Fruit fly (Drosophila melanogaster) whole organism, embryonic: ENCODE measurements around the gene twe.
A peak's percentile ranks its signal among the peaks of the same experiment; 100 is the strongest.

Experiments
- Asciz ChIP-seq: fragments of 200-800 bp; sonication (Bioruptor generic); optimal IDR thresholded peaks from 2 replicates; lab custom pipeline; 2017; ENCODE audit warnings: missing biosample characterization, mild to moderate bottlenecking, missing genetic modification characterization, missing genetic modification reagents
- CG10274 ChIP-seq: fragments of 200-800 bp; sonication (Bioruptor generic); optimal IDR thresholded peaks from 3 replicates; lab custom pipeline; 2017; ENCODE audit warnings: missing biosample characterization, mild to moderate bottlenecking, missing genetic modification characterization
- CG12071 ChIP-seq: fragments of 200-800 bp; sonication (Bioruptor generic); optimal IDR thresholded peaks from 3 replicates; lab custom pipeline; 2018; ENCODE audit warnings: missing biosample characterization, mild to moderate bottlenecking, missing genetic modification characterization
- CG12104 ChIP-seq: fragments of 200-800 bp; sonication (Bioruptor generic); optimal IDR thresholded peaks from 3 replicates; lab custom pipeline; 2016; ENCODE audit warnings: missing biosample characterization, missing genetic modification characterization
- CG13287 ChIP-seq: fragments of 200-800 bp; sonication (Bioruptor generic); IDR thresholded peaks from 2 replicates; pipeline ENCODE4 v1.3.6; 2022; ENCODE audit warnings: missing biosample characterization, missing genetic modification characterization; ENCODE audit not compliant: partially characterized antibody
- CG15011 ChIP-seq: fragments of 200-800 bp; sonication (Bioruptor generic); optimal IDR thresholded peaks from 3 replicates; lab custom pipeline; 2018; ENCODE audit warnings: missing biosample characterization, mild to moderate bottlenecking, missing genetic modification characterization
- CG1603 ChIP-seq: fragments of 200-800 bp; sonication (Bioruptor generic); optimal IDR thresholded peaks from 2 replicates; lab custom pipeline; 2019; ENCODE audit warnings: missing biosample characterization, mild to moderate bottlenecking, missing genetic modification characterization, moderate library complexity
- CG18011 ChIP-seq: fragments of 200-800 bp; sonication (Bioruptor generic); optimal IDR thresholded peaks from 2 replicates; lab custom pipeline; 2017; ENCODE audit warnings: missing biosample characterization, missing genetic modification characterization, mild to moderate bottlenecking, moderate library complexity, missing genotype
- CG18262 ChIP-seq: fragments of 200-800 bp; optimal IDR thresholded peaks from 3 replicates; lab custom pipeline; 2019; ENCODE audit warnings: missing biosample characterization, mild to moderate bottlenecking, missing genetic modification characterization, moderate library complexity
- CG18764 ChIP-seq: fragments of 200-800 bp; sonication (Bioruptor generic); optimal IDR thresholded peaks from 3 replicates; lab custom pipeline; 2016; ENCODE audit warnings: missing biosample characterization, missing genetic modification characterization
- CG2199 ChIP-seq: fragments of 200-800 bp; sonication (Bioruptor generic); IDR thresholded peaks from 3 replicates; pipeline ENCODE4 v1.3.6; 2022; ENCODE audit warnings: missing biosample characterization, missing genetic modification characterization
- CG2678 ChIP-seq: fragments of 200-800 bp; sonication (Bioruptor generic); optimal IDR thresholded peaks from 3 replicates; lab custom pipeline; 2019; ENCODE audit warnings: missing biosample characterization, mild to moderate bottlenecking, missing genetic modification characterization, moderate library complexity
- CG31365 ChIP-seq: fragments of 200-800 bp; sonication (Bioruptor generic); optimal IDR thresholded peaks from 2 replicates; lab custom pipeline; 2018; ENCODE audit warnings: missing biosample characterization, mild to moderate bottlenecking, missing genetic modification characterization
- CG3838 ChIP-seq: fragments of 200-800 bp; sonication (Bioruptor generic); optimal IDR thresholded peaks from 3 replicates; lab custom pipeline; 2016; ENCODE audit warnings: missing biosample characterization, missing genetic modification characterization
- CG7745 ChIP-seq: fragments of 200-800 bp; sonication (Bioruptor generic); optimal IDR thresholded peaks from 2 replicates; lab custom pipeline; 2018; ENCODE audit warnings: missing biosample characterization, mild to moderate bottlenecking, missing genetic modification characterization, moderate library complexity
- CG7963 ChIP-seq: fragments of 200-800 bp; sonication (Bioruptor generic); IDR thresholded peaks from 3 replicates; pipeline ENCODE4 v1.3.6; 2022; ENCODE audit warnings: missing biosample characterization, missing genetic modification characterization; ENCODE audit not compliant: partially characterized antibody
- CG8944 ChIP-seq: fragments of 200-800 bp; sonication (Bioruptor generic); optimal IDR thresholded peaks from 3 replicates; lab custom pipeline; 2016; ENCODE audit warnings: missing biosample characterization, missing genetic modification characterization
- CG9609 ChIP-seq: fragments of 200-800 bp; sonication (Bioruptor generic); optimal IDR thresholded peaks from 3 replicates; lab custom pipeline; 2016; ENCODE audit warnings: missing biosample characterization, missing genetic modification characterization
- D ChIP-seq, 2 experiments: fragments of 200-800 bp in 1 of 2; fragments of >200 bp in 1 of 2; sonication (Bioruptor generic) in 1 of 2; optimal IDR thresholded peaks; 2 replicates in 1 of 2; 3 replicates in 1 of 2; lab custom pipeline; 2017; ENCODE audit warnings: mild to moderate bottlenecking in 1 of 2, missing biosample characterization in 1 of 2, missing genetic modification characterization in 1 of 2, missing genetic modification reagents in 1 of 2
- Dek ChIP-seq: fragments of 200-800 bp; sonication (Bioruptor generic); optimal IDR thresholded peaks from 3 replicates; lab custom pipeline; 2019; ENCODE audit warnings: missing biosample characterization, mild to moderate bottlenecking, missing genetic modification characterization, moderate library complexity
- Dll ChIP-seq: fragments of 200-800 bp; sonication (Bioruptor generic); IDR thresholded peaks from 4 replicates; pipeline ENCODE4 v1.3.6; 2022; ENCODE audit warnings: missing biosample characterization, missing genetic modification characterization; ENCODE audit not compliant: partially characterized antibody
- Doc3 ChIP-seq: fragments of 200-800 bp; sonication (Bioruptor generic); IDR thresholded peaks from 3 replicates; pipeline ENCODE4 v1.3.6; 2022; ENCODE audit warnings: missing biosample characterization, missing genetic modification characterization; ENCODE audit not compliant: partially characterized antibody
- Eip74EF ChIP-seq, 2 experiments: fragments of 200-800 bp in 1 of 2; fragments of >200 bp in 1 of 2; sonication (Bioruptor generic) in 1 of 2; optimal IDR thresholded peaks; 2 replicates each; lab custom pipeline; 2017 to 2019; ENCODE audit warnings: missing biosample characterization in 2 of 2, missing genetic modification characterization in 2 of 2, mild to moderate bottlenecking in 1 of 2, moderate library complexity in 1 of 2
- Fer3 ChIP-seq: fragments of 200-800 bp; sonication (Bioruptor generic); optimal IDR thresholded peaks from 2 replicates; lab custom pipeline; 2018; ENCODE audit warnings: missing biosample characterization, mild to moderate bottlenecking, missing genetic modification characterization, moderate library complexity
- Hey ChIP-seq: fragments of 200-800 bp; sonication (Bioruptor generic); optimal IDR thresholded peaks from 3 replicates; lab custom pipeline; 2018; ENCODE audit warnings: missing biosample characterization, mild to moderate bottlenecking, missing genetic modification characterization
- Hsf ChIP-seq: fragments of 200-800 bp; sonication (Bioruptor generic); optimal IDR thresholded peaks from 3 replicates; lab custom pipeline; 2016; ENCODE audit warnings: missing biosample characterization, missing genetic modification characterization
- Mes4 ChIP-seq: fragments of 200-800 bp; sonication (Bioruptor generic); optimal IDR thresholded peaks from 2 replicates; lab custom pipeline; 2016; ENCODE audit warnings: missing biosample characterization, missing genetic modification characterization
- Myb ChIP-seq: fragments of 200-800 bp; sonication (Bioruptor generic); optimal IDR thresholded peaks from 2 replicates; lab custom pipeline; 2016; ENCODE audit warnings: missing biosample characterization, missing genetic modification characterization
- NFAT ChIP-seq: fragments of 200-800 bp; sonication (Bioruptor generic); IDR thresholded peaks from 2 replicates; pipeline ENCODE4 v1.3.6; 2022; ENCODE audit warnings: missing biosample characterization, missing genetic modification characterization
- Neu2 ChIP-seq: fragments of 200-800 bp; sonication (Bioruptor generic); optimal IDR thresholded peaks from 3 replicates; lab custom pipeline; 2016; ENCODE audit warnings: missing biosample characterization, missing genetic modification characterization, borderline replicate concordance
- Ravus ChIP-seq: fragments of 200-800 bp; sonication (Bioruptor generic); IDR thresholded peaks from 2 replicates; pipeline ENCODE4 v1.3.6; 2022; ENCODE audit warnings: missing biosample characterization, missing genetic modification characterization
- Spps ChIP-seq: fragments of 200-800 bp; sonication (Bioruptor generic); optimal IDR thresholded peaks from 2 replicates; lab custom pipeline; 2018; ENCODE audit warnings: missing biosample characterization, mild to moderate bottlenecking, missing genetic modification characterization
- Taf1 ChIP-seq: fragments of 200-800 bp; sonication (Bioruptor generic); IDR thresholded peaks from 2 replicates; pipeline ENCODE4 v1.3.6; 2022; ENCODE audit warnings: missing biosample characterization, missing genetic modification characterization
- ab ChIP-seq: fragments of 200-800 bp; sonication (Bioruptor generic); optimal IDR thresholded peaks from 2 replicates; lab custom pipeline; 2016; ENCODE audit warnings: missing biosample characterization, missing genetic modification characterization
- abd-A ChIP-seq: fragments of 200-800 bp; sonication (Bioruptor generic); optimal IDR thresholded peaks from 3 replicates; lab custom pipeline; 2019; ENCODE audit warnings: missing biosample characterization, mild to moderate bottlenecking, missing genetic modification characterization, moderate library complexity
- chm ChIP-seq: fragments of 200-800 bp; sonication (Bioruptor generic); IDR thresholded peaks from 2 replicates; pipeline ENCODE4 v1.3.6; 2022; ENCODE audit warnings: missing biosample characterization, missing genetic modification characterization
- dm ChIP-seq: fragments of 200-800 bp; sonication (Bioruptor generic); optimal IDR thresholded peaks from 3 replicates; lab custom pipeline; 2016; ENCODE audit warnings: missing biosample characterization, missing genetic modification characterization
- fru ChIP-seq: fragments of >200 bp; optimal IDR thresholded peaks from 2 replicates; lab custom pipeline; 2017
- her ChIP-seq: fragments of 200-800 bp; sonication (Bioruptor generic); optimal IDR thresholded peaks from 2 replicates; lab custom pipeline; 2016; ENCODE audit warnings: missing biosample characterization, missing genetic modification characterization
- klu ChIP-seq: fragments of 200-800 bp; sonication (Bioruptor generic); IDR thresholded peaks from 2 replicates; pipeline ENCODE4 v1.3.6; 2022; ENCODE audit warnings: missing biosample characterization, missing genetic modification characterization
- lbe ChIP-seq: fragments of 200-800 bp; sonication (Bioruptor generic); optimal IDR thresholded peaks from 2 replicates; lab custom pipeline; 2016; ENCODE audit warnings: missing biosample characterization, mild to moderate bottlenecking, missing genetic modification characterization
- onecut ChIP-seq: fragments of 200-800 bp; sonication (Bioruptor generic); IDR thresholded peaks from 2 replicates; pipeline ENCODE4 v1.3.6; 2022; ENCODE audit warnings: missing biosample characterization, missing genetic modification characterization
- pnt ChIP-seq: fragments of 200-800 bp; sonication (Bioruptor generic); optimal IDR thresholded peaks from 3 replicates; lab custom pipeline; 2016; ENCODE audit warnings: missing biosample characterization, missing genetic modification characterization
- pzg ChIP-seq: fragments of 200-800 bp; sonication (Bioruptor generic); optimal IDR thresholded peaks from 3 replicates; lab custom pipeline; 2018; ENCODE audit warnings: missing biosample characterization, mild to moderate bottlenecking, missing genetic modification characterization, moderate library complexity
- repo ChIP-seq: fragments of 200-800 bp; sonication (Bioruptor generic); optimal IDR thresholded peaks from 2 replicates; lab custom pipeline; 2016; ENCODE audit warnings: missing biosample characterization, missing genetic modification characterization
- salm ChIP-seq: fragments of 200-800 bp; sonication (Bioruptor generic); optimal IDR thresholded peaks from 2 replicates; lab custom pipeline; 2018; ENCODE audit warnings: missing biosample characterization, mild to moderate bottlenecking, missing genetic modification characterization
- sens ChIP-seq: fragments of 200-800 bp; sonication (Bioruptor generic); peaks from one replicate; lab custom pipeline; 2016; ENCODE audit warnings: missing biosample characterization, missing genetic modification characterization
- yki ChIP-seq: fragments of >200 bp; optimal IDR thresholded peaks from 3 replicates; lab custom pipeline; 2018
- zfh1 ChIP-seq: fragments of 200-800 bp; sonication (Bioruptor generic); IDR thresholded peaks from 3 replicates; pipeline ENCODE4 v1.3.6; 2022; ENCODE audit warnings: missing biosample characterization, missing genetic modification characterization

The twe gene

DNA sequence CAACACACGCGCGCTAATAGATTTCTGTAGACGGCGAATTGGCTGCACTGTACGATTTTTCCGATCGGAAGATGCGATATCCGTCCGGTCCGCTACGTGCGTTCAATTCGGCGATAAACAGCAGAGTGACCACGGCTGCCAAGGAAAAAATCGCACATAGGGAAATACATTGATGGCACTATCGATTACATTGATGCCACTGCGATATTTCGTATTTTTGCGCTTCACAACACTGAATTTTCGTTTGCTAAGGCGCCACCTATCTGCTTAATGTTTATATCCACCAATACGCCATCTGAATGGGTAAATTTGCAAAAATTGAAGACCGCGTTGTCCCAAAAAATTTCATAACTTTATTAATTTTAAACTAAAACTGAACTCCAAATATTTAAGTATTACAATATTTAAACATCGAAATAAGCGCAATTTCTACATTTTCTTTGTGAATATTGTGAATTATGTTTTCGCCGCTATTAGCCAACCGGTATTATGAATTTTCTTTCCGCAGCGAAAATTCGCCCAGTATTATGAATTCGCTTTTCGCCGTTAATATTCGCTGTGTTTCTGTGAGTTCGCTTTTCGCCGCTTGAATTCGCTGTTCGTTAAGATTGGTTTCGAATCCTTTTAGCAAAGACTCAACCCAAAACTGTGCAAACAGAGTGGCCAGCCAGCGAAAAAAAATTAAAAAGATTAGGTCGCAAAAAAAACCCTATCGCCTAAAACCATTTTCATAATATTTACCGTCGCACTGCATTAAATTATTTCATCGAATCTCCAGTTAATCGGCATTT, 26.1 kb upstream of the twe start, which contains the start of the genes crp and pkaap (continued):
- TF ChIP-seq fru (lab: Kevin White, UChicago): no peak
- no peak for TF ChIP-seq D (optimal IDR thresholded peaks at IDR 0.05; lab: Kevin White, UChicago)
- peak; percentile 43 for TF ChIP-seq D (GFP tag; optimal IDR thresholded peaks at IDR 0.05; lab: Kevin White, UChicago)
- no peak for TF ChIP-seq Dll (GFP tag; lab: Robert Waterston, UW)
- peak; percentile 16 for TF ChIP-seq Hey
- no peak for TF ChIP-seq CG2199
- peak; percentile 90 for TF ChIP-seq lbe
- TF ChIP-seq CG7745 (tag; lab: Kevin White, UChicago): peak; percentile 34
- TF ChIP-seq CG12071 (GFP tag; lab: Kevin White, UChicago): peak; percentile 63
- peak; percentile 72 for TF ChIP-seq Mes4 (GFP tag; lab: Kevin White, UChicago)
- TF ChIP-seq CG10274 (GFP tag; lab: Kevin White, UChicago): no peak
- peak; percentile 84 for TF ChIP-seq her (GFP tag; lab: Kevin White, UChicago)
- peak; percentile 56 for TF ChIP-seq ab
- TF ChIP-seq CG9609 (GFP tag; lab: Kevin White, UChicago): peak; percentile 75
- no peak for TF ChIP-seq klu (GFP tag; lab: Robert Waterston, UW)
- no peak for TF ChIP-seq CG3838 (GFP tag; lab: Kevin White, UChicago)
- TF ChIP-seq CG31365 (tag; lab: Kevin White, UChicago): peak; percentile 66
- peak in 1 of 2 experiments; percentile 59 for TF ChIP-seq Eip74EF (GFP tag; optimal IDR thresholded peaks at IDR 0.05; lab: Kevin White, UChicago)
- no peak for TF ChIP-seq CG15011 (GFP tag; lab: Kevin White, UChicago)
- peak; percentile 40 for TF ChIP-seq salm (tag; lab: Kevin White, UChicago)
- TF ChIP-seq NFAT (GFP tag; lab: Robert Waterston, UW): no peak
- no peak for TF ChIP-seq CG2678
- no peak for TF ChIP-seq zfh1 (GFP tag; lab: Robert Waterston, UW)
- no peak for TF ChIP-seq Taf1 (GFP tag; lab: Robert Waterston, UW)
- TF ChIP-seq CG18262: peak; percentile 65
- peak; percentile 97 for TF ChIP-seq sens (GFP tag; lab: Kevin White, UChicago)
- peak; percentile 46 for TF ChIP-seq CG12104 (GFP tag; lab: Kevin White, UChicago)
- no peak for TF ChIP-seq CG7963
- peak; percentile 97 for TF ChIP-seq pzg (GFP tag; lab: Kevin White, UChicago)
- TF ChIP-seq chm (GFP tag; lab: Robert Waterston, UW): no peak
- TF ChIP-seq Asciz (GFP tag; lab: Kevin White, UChicago): peak; percentile 66
- TF ChIP-seq Dek (tag; lab: Kevin White, UChicago): peak; percentile 75
- TF ChIP-seq Fer3 (tag; lab: Kevin White, UChicago): peak; percentile 75
- TF ChIP-seq Ravus: no peak
- TF ChIP-seq CG8944 (GFP tag; lab: Kevin White, UChicago): peak; percentile 93
- TF ChIP-seq pnt (GFP tag; lab: Kevin White, UChicago): peak; percentile 88
- peak; percentile 74 for TF ChIP-seq repo (GFP tag; lab: Kevin White, UChicago)
- TF ChIP-seq CG18764 (GFP tag; lab: Kevin White, UChicago): peak; percentile 81
- peak; percentile 91 for TF ChIP-seq Hsf
- peak; percentile 65 for TF ChIP-seq abd-A (tag; lab: Kevin White, UChicago)
- TF ChIP-seq onecut: peak; percentile 78
- TF ChIP-seq Myb (GFP tag; lab: Kevin White, UChicago): peak; percentile 84
- peak; percentile 46 for TF ChIP-seq CG18011 (GFP tag; lab: Kevin White, UChicago)
- TF ChIP-seq yki: no peak
- TF ChIP-seq Neu2 (GFP tag; lab: Kevin White, UChicago): peak; percentile 15
- no peak for TF ChIP-seq CG13287 (GFP tag; lab: Robert Waterston, UW)
- TF ChIP-seq dm (GFP tag; lab: Kevin White, UChicago): peak; percentile 89
- TF ChIP-seq CG1603: peak; percentile 89
- TF ChIP-seq Doc3 (GFP tag; lab: Robert Waterston, UW): no peak
- peak; percentile 12 for TF ChIP-seq Spps (tag; lab: Kevin White, UChicago)
